Fruit fly (Drosophila melanogaster) whole organism, embryonic: Measurements from ENCODE around the gene CG32075.
A peak's percentile ranks its signal among the peaks of the same experiment; 100 is the strongest.

Experiments used
- ATbp ChIP-seq: fragments of 200-800 bp; sonication (Bioruptor generic); optimal IDR thresholded peaks from 2 replicates; lab custom pipeline; 2017; ENCODE audit warnings: missing biosample characterization, mild to moderate bottlenecking, missing genetic modification characterization, missing genetic modification reagents
- Asciz ChIP-seq: fragments of 200-800 bp; sonication (Bioruptor generic); optimal IDR thresholded peaks from 2 replicates; lab custom pipeline; 2017; ENCODE audit warnings: missing biosample characterization, mild to moderate bottlenecking, missing genetic modification characterization, missing genetic modification reagents
- Atf6 ChIP-seq: fragments of 200-800 bp; sonication (Bioruptor generic); IDR thresholded peaks from 2 replicates; pipeline ENCODE4 v1.3.6; 2022; ENCODE audit warnings: missing biosample characterization, missing genetic modification characterization
- B-H2 ChIP-seq: fragments of 200-800 bp; sonication (Bioruptor generic); optimal IDR thresholded peaks from 2 replicates; lab custom pipeline; 2018; ENCODE audit warnings: missing biosample characterization, mild to moderate bottlenecking, missing genetic modification characterization
- Blimp-1 ChIP-seq: fragments of 200-800 bp; sonication (Bioruptor generic); optimal IDR thresholded peaks from 3 replicates; lab custom pipeline; 2018; ENCODE audit warnings: missing biosample characterization, missing genetic modification characterization, mild to moderate bottlenecking, moderate library complexity, missing genetic modification reagents
- CG10565 ChIP-seq: fragments of 200-800 bp; sonication (Bioruptor generic); optimal IDR thresholded peaks from 3 replicates; lab custom pipeline; 2016; ENCODE audit warnings: missing biosample characterization, mild to moderate bottlenecking, missing genetic modification characterization
- CG11398 ChIP-seq: fragments of 200-800 bp; sonication (Bioruptor generic); optimal IDR thresholded peaks from 2 replicates; lab custom pipeline; 2016; ENCODE audit warnings: missing biosample characterization, missing genetic modification characterization
- CG11456 ChIP-seq: fragments of 200-800 bp; sonication (Bioruptor generic); IDR thresholded peaks from 3 replicates; pipeline ENCODE4 v1.3.6; 2022; ENCODE audit warnings: missing biosample characterization, missing genetic modification characterization
- CG13296 ChIP-seq: fragments of 200-800 bp; sonication (Bioruptor generic); optimal IDR thresholded peaks from 3 replicates; lab custom pipeline; 2018; ENCODE audit warnings: missing biosample characterization, mild to moderate bottlenecking, missing genetic modification characterization
- CG14710 ChIP-seq: fragments of 200-800 bp; sonication (Bioruptor generic); optimal IDR thresholded peaks from 3 replicates; lab custom pipeline; 2019; ENCODE audit warnings: missing biosample characterization, mild to moderate bottlenecking, missing genetic modification characterization, moderate library complexity
- CG15269 ChIP-seq: fragments of 200-800 bp; sonication (Bioruptor generic); optimal IDR thresholded peaks from 2 replicates; lab custom pipeline; 2018; ENCODE audit warnings: missing biosample characterization, mild to moderate bottlenecking, missing genetic modification characterization, moderate library complexity
- CG15479 ChIP-seq: fragments of 200-800 bp; sonication (Bioruptor generic); optimal IDR thresholded peaks from 3 replicates; lab custom pipeline; 2019; ENCODE audit warnings: missing biosample characterization, mild to moderate bottlenecking, missing genetic modification characterization, moderate library complexity
- CG16779 ChIP-seq: fragments of 200-800 bp; sonication (Bioruptor generic); IDR thresholded peaks from 2 replicates; pipeline ENCODE4 v1.3.6; 2022; ENCODE audit warnings: missing biosample characterization, missing genetic modification characterization
- CG2120 ChIP-seq: fragments of 200-800 bp; sonication (Bioruptor generic); optimal IDR thresholded peaks from 3 replicates; lab custom pipeline; 2016; ENCODE audit warnings: missing biosample characterization, missing genetic modification characterization
- CG30020 ChIP-seq: fragments of 200-800 bp; optimal IDR thresholded peaks from 2 replicates; lab custom pipeline; 2019; ENCODE audit warnings: missing biosample characterization, mild to moderate bottlenecking, missing genetic modification characterization, moderate library complexity
- CG4282 ChIP-seq: fragments of 200-800 bp; sonication (Bioruptor generic); optimal IDR thresholded peaks from 2 replicates; lab custom pipeline; 2016; ENCODE audit warnings: missing biosample characterization, missing genetic modification characterization
- CG6175 ChIP-seq: fragments of 200-800 bp; sonication (Bioruptor generic); IDR thresholded peaks from 3 replicates; pipeline ENCODE4 v1.3.6; 2022; ENCODE audit warnings: missing biosample characterization, missing genetic modification characterization
- CG8089 ChIP-seq: fragments of 200-800 bp; sonication (Bioruptor generic); optimal IDR thresholded peaks from 3 replicates; lab custom pipeline; 2016; ENCODE audit warnings: missing biosample characterization, missing genetic modification characterization
- CG8478 ChIP-seq: fragments of >200 bp; optimal IDR thresholded peaks from 2 replicates; lab custom pipeline; 2018
- CG8924 ChIP-seq: fragments of 200-800 bp; optimal IDR thresholded peaks from 3 replicates; lab custom pipeline; 2019; ENCODE audit warnings: missing biosample characterization, mild to moderate bottlenecking, missing genetic modification characterization, moderate library complexity
- E2f2 ChIP-seq: fragments of 200-800 bp; sonication (Bioruptor generic); IDR thresholded peaks from 2 replicates; pipeline ENCODE4 v1.3.6; 2022; ENCODE audit warnings: missing biosample characterization, missing genetic modification characterization
- HLH4C ChIP-seq: fragments of 200-800 bp; sonication (Bioruptor generic); IDR thresholded peaks from 3 replicates; pipeline ENCODE4 v1.3.6; 2022; ENCODE audit warnings: missing biosample characterization, missing genetic modification characterization; ENCODE audit not compliant: partially characterized antibody
- Hsf ChIP-seq: fragments of 200-800 bp; sonication (Bioruptor generic); optimal IDR thresholded peaks from 3 replicates; lab custom pipeline; 2016; ENCODE audit warnings: missing biosample characterization, missing genetic modification characterization
- Lim3 ChIP-seq: fragments of 200-800 bp; sonication (Bioruptor generic); IDR thresholded peaks from 2 replicates; pipeline ENCODE4 v1.3.6; 2022; ENCODE audit warnings: missing biosample characterization, missing genetic modification characterization
- Meics ChIP-seq: fragments of 200-800 bp; sonication (Bioruptor generic); optimal IDR thresholded peaks from 2 replicates; lab custom pipeline; 2017; ENCODE audit warnings: missing biosample characterization, mild to moderate bottlenecking, missing genetic modification characterization
- Nf-YC ChIP-seq: fragments of 200-800 bp; optimal IDR thresholded peaks from 3 replicates; lab custom pipeline; 2019; ENCODE audit warnings: missing biosample characterization, mild to moderate bottlenecking, missing genetic modification characterization, moderate library complexity
- Ravus ChIP-seq: fragments of 200-800 bp; sonication (Bioruptor generic); IDR thresholded peaks from 2 replicates; pipeline ENCODE4 v1.3.6; 2022; ENCODE audit warnings: missing biosample characterization, missing genetic modification characterization
- Sry-δ ChIP-seq: fragments of 200-800 bp; sonication (Bioruptor generic); optimal IDR thresholded peaks from 2 replicates; lab custom pipeline; 2016; ENCODE audit warnings: missing biosample characterization, missing genetic modification characterization
- Trl ChIP-seq, 3 experiments: fragments of >200 bp in 2 of 3; fragments of 200-800 bp in 1 of 3; sonication (Bioruptor generic) in 1 of 3; optimal IDR thresholded peaks; 2 replicates in 1 of 3; 3 replicates in 2 of 3; lab custom pipeline; 2016 to 2017; ENCODE audit warnings: missing biosample characterization in 1 of 3, missing genetic modification characterization in 1 of 3
- Vsx1 ChIP-seq: fragments of 200-800 bp; sonication (Bioruptor generic); optimal IDR thresholded peaks from 2 replicates; lab custom pipeline; 2017; ENCODE audit warnings: missing biosample characterization, mild to moderate bottlenecking, missing genetic modification characterization, missing genetic modification reagents
- bbx ChIP-seq: fragments of 200-800 bp; sonication (Bioruptor generic); IDR thresholded peaks from 2 replicates; pipeline ENCODE4 v1.3.6; 2022; ENCODE audit warnings: missing biosample characterization, missing genetic modification characterization; ENCODE audit not compliant: partially characterized antibody
- caup ChIP-seq: fragments of 200-800 bp; sonication (Bioruptor generic); optimal IDR thresholded peaks from 3 replicates; lab custom pipeline; 2017; ENCODE audit warnings: missing biosample characterization, mild to moderate bottlenecking, missing genetic modification characterization, moderate library complexity; ENCODE audit not compliant: severe bottlenecking
- disco-r ChIP-seq: fragments of 200-800 bp; sonication (Bioruptor generic); optimal IDR thresholded peaks from 2 replicates; lab custom pipeline; 2016; ENCODE audit warnings: missing biosample characterization, missing genetic modification characterization
- dmrt99B ChIP-seq: fragments of 200-800 bp; sonication (Bioruptor generic); optimal IDR thresholded peaks from 2 replicates; lab custom pipeline; 2018; ENCODE audit warnings: missing biosample characterization, mild to moderate bottlenecking, missing genetic modification characterization, moderate library complexity
- fru ChIP-seq: fragments of >200 bp; optimal IDR thresholded peaks from 2 replicates; lab custom pipeline; 2017
- gcm2 ChIP-seq: fragments of 200-800 bp; sonication (Bioruptor generic); optimal IDR thresholded peaks from 2 replicates; lab custom pipeline; 2016; ENCODE audit warnings: missing biosample characterization, missing genetic modification characterization
- gfzf ChIP-seq: fragments of 200-800 bp; sonication (Bioruptor generic); optimal IDR thresholded peaks from 2 replicates; lab custom pipeline; 2016; ENCODE audit warnings: missing biosample characterization, mild to moderate bottlenecking, missing genetic modification characterization, moderate library complexity
- gsb-n ChIP-seq: fragments of 200-800 bp; sonication (Bioruptor generic); optimal IDR thresholded peaks from 3 replicates; lab custom pipeline; 2018; ENCODE audit warnings: missing biosample characterization, mild to moderate bottlenecking, missing genetic modification characterization
- hkb ChIP-seq, 2 experiments: fragments of 200-800 bp in 1 of 2; fragments of >200 bp in 1 of 2; sonication (Bioruptor generic) in 1 of 2; IDR thresholded peaks in 1 of 2; optimal IDR thresholded peaks in 1 of 2; 2 replicates each; pipeline versions ENCODE4 v1.3.6 to Lab custom; 2017 to 2022; ENCODE audit warnings: missing biosample characterization in 1 of 2, missing genetic modification characterization in 1 of 2
- kni ChIP-seq: fragments of 200-800 bp; sonication (Bioruptor generic); optimal IDR thresholded peaks from 3 replicates; lab custom pipeline; 2017; ENCODE audit warnings: mild to moderate bottlenecking, missing biosample characterization, missing genetic modification reagents, missing genetic modification characterization
- pan ChIP-seq, 4 experiments: fragments of >200 bp in 3 of 4; fragments of 200-800 bp in 1 of 4; sonication (Bioruptor generic) in 1 of 4; optimal IDR thresholded peaks in 3 of 4; IDR thresholded peaks in 1 of 4; 2 replicates each; pipeline versions ENCODE4 v1.3.6 to Lab custom; 2017 to 2022; ENCODE audit warnings: missing biosample characterization in 2 of 4, missing genetic modification characterization in 2 of 4, mixed read lengths in 1 of 4
- repo ChIP-seq: fragments of 200-800 bp; sonication (Bioruptor generic); optimal IDR thresholded peaks from 2 replicates; lab custom pipeline; 2016; ENCODE audit warnings: missing biosample characterization, missing genetic modification characterization
- schlank ChIP-seq: fragments of 200-800 bp; sonication (Bioruptor generic); optimal IDR thresholded peaks from 2 replicates; lab custom pipeline; 2018; ENCODE audit warnings: missing biosample characterization, mild to moderate bottlenecking, missing genetic modification characterization
- scrt ChIP-seq: fragments of 200-800 bp; sonication (Bioruptor generic); optimal IDR thresholded peaks from 2 replicates; lab custom pipeline; 2018; ENCODE audit warnings: missing biosample characterization, mild to moderate bottlenecking, missing genetic modification characterization, moderate library complexity
- sna ChIP-seq: fragments of 200-800 bp; sonication (Bioruptor generic); IDR thresholded peaks from 2 replicates; pipeline ENCODE4 v1.3.6; 2022; ENCODE audit warnings: missing biosample characterization, missing genetic modification characterization; ENCODE audit not compliant: partially characterized antibody
- sob ChIP-seq: fragments of 200-800 bp; sonication (Bioruptor generic); IDR thresholded peaks from 2 replicates; pipeline ENCODE4 v1.3.6; 2022; ENCODE audit warnings: missing biosample characterization, missing genetic modification characterization
- sr ChIP-seq: fragments of 200-800 bp; sonication (Bioruptor generic); IDR thresholded peaks from 3 replicates; pipeline ENCODE4 v1.3.6; 2022; ENCODE audit warnings: missing biosample characterization, missing genetic modification characterization
- zf30C ChIP-seq: fragments of 200-800 bp; sonication (Bioruptor generic); optimal IDR thresholded peaks from 3 replicates; lab custom pipeline; 2018; ENCODE audit warnings: missing biosample characterization, mild to moderate bottlenecking, missing genetic modification characterization

Gene CG32075

DNA sequence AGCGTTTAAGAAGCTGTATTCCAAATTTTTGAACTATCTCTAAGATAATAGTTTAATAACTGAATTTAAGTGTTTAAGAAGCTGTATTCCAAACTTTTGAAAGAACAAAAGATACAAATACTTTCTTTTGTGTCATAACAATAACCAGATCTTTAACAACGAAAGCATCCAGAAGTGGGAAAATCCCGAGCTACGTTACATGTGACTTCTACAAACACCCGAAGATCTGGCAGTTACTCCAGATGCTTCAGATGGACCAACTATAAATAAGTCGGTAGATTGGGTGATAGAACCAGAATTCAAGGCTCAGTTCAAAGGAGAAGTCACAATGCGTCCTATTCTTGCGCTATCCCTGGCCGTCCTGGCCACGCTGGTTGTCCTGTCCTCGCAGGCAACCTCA is 43.2 kb upstream of the CG32075 start, which contains the start of gene CG12522:
Gene CG12522 (plus strand): TSS at position 301 of the 400 bp plus-strand sequence.
- TF ChIP-seq kni (GFP tag; lab: Kevin White, UChicago) (no peak), CG30020 (tag; lab: Kevin White, UChicago) (no peak), dmrt99B (tag; lab: Kevin White, UChicago) (no peak), gsb-n (no peak), Lim3 (GFP tag; lab: Robert Waterston, UW) (no peak), gcm2 (no peak), CG8478 (lab: Kevin White, UChicago) (no peak), Atf6 (GFP tag; lab: Robert Waterston, UW) (no peak), zf30C (GFP tag; lab: Kevin White, UChicago) (no peak)

dm6 chr3L:11107432-11107831 is 42.7 kb upstream of the CG32075 start, which contains the start of gene CG32073:
Gene CG32073 (minus strand): TSS chr3L:11107582.
- TF ChIP-seq B-H2 (GFP tag; lab: Kevin White, UChicago) (no peak), Blimp-1 (GFP tag; lab: Kevin White, UChicago) (no peak), bbx (GFP tag; lab: Robert Waterston, UW) (no peak), Meics (peak; percentile 17), schlank (tag; lab: Kevin White, UChicago) (peak; percentile 33), Hsf (GFP tag; lab: Kevin White, UChicago) (no peak), Vsx1 (GFP tag; lab: Kevin White, UChicago) (peak; percentile 67), Trl (optimal IDR thresholded peaks at IDR 0.05; lab: Kevin White, UChicago) (no peak), Trl (GFP tag; optimal IDR thresholded peaks at IDR 0.05; lab: Kevin White, UChicago) (peak; percentile 36), Ravus (GFP tag; lab: Robert Waterston, UW) (no peak), CG8089 (GFP tag; lab: Kevin White, UChicago) (no peak), Nf-YC (no peak), CG11398 (GFP tag; lab: Kevin White, UChicago) (no peak), CG6175 (GFP tag; lab: Robert Waterston, UW) (no peak), CG15269 (tag; lab: Kevin White, UChicago) (no peak), CG2120 (no peak), ATbp (GFP tag; lab: Kevin White, UChicago) (peak; percentile 51), CG8924 (tag; lab: Kevin White, UChicago) (peak; percentile 9), CG15479 (no peak), Sry-δ (GFP tag; lab: Kevin White, UChicago) (peak; percentile 29), CG16779 (GFP tag; lab: Robert Waterston, UW) (no peak), CG10565 (no peak), CG11456 (no peak), scrt (GFP tag; lab: Kevin White, UChicago) (no peak), sna (GFP tag; lab: Robert Waterston, UW) (no peak), fru (lab: Kevin White, UChicago) (no peak), sr (GFP tag; lab: Robert Waterston, UW) (no peak), hkb (optimal IDR thresholded peaks at IDR 0.05; lab: Kevin White, UChicago) (no peak), hkb (GFP tag; IDR thresholded peaks at IDR 0.05; lab: Robert Waterston, UW) (no peak), caup (GFP tag; lab: Kevin White, UChicago) (peak; percentile 38), gfzf (no peak), HLH4C (GFP tag; lab: Robert Waterston, UW) (no peak), sob (peak; percentile 40; the same call in 1 of the 2 replicates), pan (optimal IDR thresholded peaks at IDR 0.05; lab: Kevin White, UChicago) (no peak), pan (GFP tag; optimal IDR thresholded peaks at IDR 0.05 in 1 of 2, IDR thresholded peaks at IDR 0.05 in 1 of 2) (no peak), CG14710 (peak; percentile 42), repo (GFP tag; lab: Kevin White, UChicago) (no peak), E2f2 (GFP tag; lab: Robert Waterston, UW) (no peak), disco-r (GFP tag; lab: Kevin White, UChicago) (no peak), CG4282 (GFP tag; lab: Kevin White, UChicago) (no peak), CG13296 (GFP tag; lab: Kevin White, UChicago) (peak; percentile 55), Asciz (GFP tag; lab: Kevin White, UChicago) (peak; percentile 23)
